Fruit fly (Drosophila melanogaster) whole organism, prepupa: ENCODE results near the gene Osi16.
A peak's percentile ranks its signal among the peaks of the same experiment; 100 is the strongest.

Experiments
- CG10631 ChIP-seq: fragments of 200-800 bp; sonication (Bioruptor generic); optimal IDR thresholded peaks from 2 replicates; lab custom pipeline; 2016; ENCODE audit warnings: missing biosample characterization, missing genetic modification characterization
- CG11762 ChIP-seq: fragments of 200-800 bp; sonication (Bioruptor generic); optimal IDR thresholded peaks from 3 replicates; lab custom pipeline; 2016; ENCODE audit warnings: missing biosample characterization, missing genetic modification characterization; ENCODE audit not compliant: insufficient read depth
- CG11902 ChIP-seq: fragments of 200-800 bp; sonication (Bioruptor generic); optimal IDR thresholded peaks from 3 replicates; lab custom pipeline; 2016; ENCODE audit warnings: missing biosample characterization, missing genetic modification characterization
- CG15336 ChIP-seq: fragments of 200-800 bp; sonication (Bioruptor generic); IDR thresholded peaks from 2 replicates; pipeline ENCODE4 v1.3.6; 2022; ENCODE audit warnings: missing biosample characterization, missing genetic modification characterization
- CG1621 ChIP-seq: fragments of 200-800 bp; sonication (Bioruptor generic); optimal IDR thresholded peaks from 3 replicates; lab custom pipeline; 2018; ENCODE audit warnings: missing biosample characterization, mild to moderate bottlenecking, missing genetic modification characterization
- CG16779 ChIP-seq: fragments of 200-800 bp; sonication (Bioruptor generic); optimal IDR thresholded peaks from 3 replicates; lab custom pipeline; 2017; ENCODE audit warnings: missing biosample characterization, mild to moderate bottlenecking, missing genetic modification characterization
- CG3032 ChIP-seq: fragments of 200-800 bp; optimal IDR thresholded peaks from 2 replicates; lab custom pipeline; 2019; ENCODE audit warnings: missing biosample characterization, mild to moderate bottlenecking, missing genetic modification characterization, moderate library complexity
- CG31627 ChIP-seq: fragments of 200-800 bp; sonication (Bioruptor generic); optimal IDR thresholded peaks from 3 replicates; lab custom pipeline; 2016; ENCODE audit warnings: missing biosample characterization, missing genetic modification characterization
- CG32006 ChIP-seq: fragments of 200-800 bp; sonication (Bioruptor generic); optimal IDR thresholded peaks from 3 replicates; lab custom pipeline; 2017; ENCODE audit warnings: missing biosample characterization, mild to moderate bottlenecking, missing genetic modification characterization
- CG3919 ChIP-seq: fragments of 200-800 bp; sonication (Bioruptor generic); optimal IDR thresholded peaks from 3 replicates; lab custom pipeline; 2016; ENCODE audit warnings: missing biosample characterization, missing genetic modification characterization
- CG4318 ChIP-seq: fragments of 200-800 bp; sonication (Bioruptor generic); optimal IDR thresholded peaks from 3 replicates; lab custom pipeline; 2017; ENCODE audit warnings: missing biosample characterization, mild to moderate bottlenecking, missing genetic modification characterization
- CG6163 ChIP-seq: fragments of 200-800 bp; sonication (Bioruptor generic); IDR thresholded peaks from 3 replicates; pipeline ENCODE4 v1.3.6; 2022; ENCODE audit warnings: missing biosample characterization, missing genetic modification characterization
- CG6276 ChIP-seq: fragments of 200-800 bp; sonication (Bioruptor generic); optimal IDR thresholded peaks from 2 replicates; lab custom pipeline; 2017; ENCODE audit warnings: missing biosample characterization, mild to moderate bottlenecking, missing genetic modification characterization
- CG6792 ChIP-seq: fragments of 200-800 bp; sonication (Bioruptor generic); optimal IDR thresholded peaks from 3 replicates; lab custom pipeline; 2016; ENCODE audit warnings: missing biosample characterization, missing genetic modification characterization
- CG7368 ChIP-seq: fragments of 200-800 bp; sonication (Bioruptor generic); optimal IDR thresholded peaks from 3 replicates; lab custom pipeline; 2016; ENCODE audit warnings: missing biosample characterization, missing genetic modification characterization
- CG8119 ChIP-seq: fragments of 200-800 bp; sonication (Bioruptor generic); IDR thresholded peaks from 3 replicates; pipeline ENCODE4 v1.3.6; 2022; ENCODE audit warnings: missing biosample characterization, missing genetic modification characterization
- CG8319 ChIP-seq: fragments of 200-800 bp; sonication (Bioruptor generic); optimal IDR thresholded peaks from 3 replicates; lab custom pipeline; 2016; ENCODE audit warnings: missing biosample characterization, missing genetic modification characterization
- Eip75B ChIP-seq: fragments of 200-800 bp; sonication (Bioruptor generic); optimal IDR thresholded peaks from 3 replicates; lab custom pipeline; 2016; ENCODE audit warnings: missing biosample characterization, missing genetic modification characterization
- Eip78C ChIP-seq: fragments of 200-800 bp; sonication (Bioruptor generic); peaks from one replicate; lab custom pipeline; 2016; ENCODE audit warnings: missing biosample characterization, missing genetic modification characterization
- Ets96B ChIP-seq: fragments of 200-800 bp; optimal IDR thresholded peaks from 2 replicates; lab custom pipeline; 2019; ENCODE audit warnings: missing biosample characterization, mild to moderate bottlenecking, missing genetic modification characterization, moderate library complexity
- Hr39 ChIP-seq: fragments of 200-800 bp; sonication (Bioruptor generic); optimal IDR thresholded peaks from 2 replicates; lab custom pipeline; 2016; ENCODE audit warnings: missing biosample characterization, missing genetic modification characterization
- Hr4 ChIP-seq: fragments of 200-800 bp; sonication (Bioruptor generic); optimal IDR thresholded peaks from 3 replicates; lab custom pipeline; 2016; ENCODE audit warnings: missing biosample characterization, missing genetic modification characterization
- Lpt ChIP-seq: fragments of 200-800 bp; sonication (Bioruptor generic); optimal IDR thresholded peaks from 3 replicates; lab custom pipeline; 2016; ENCODE audit warnings: missing biosample characterization, missing genetic modification characterization
- Met ChIP-seq: fragments of 200-800 bp; sonication (Bioruptor generic); optimal IDR thresholded peaks from 3 replicates; lab custom pipeline; 2016; ENCODE audit warnings: missing biosample characterization, missing genetic modification characterization
- OdsH ChIP-seq: fragments of 200-800 bp; sonication (Bioruptor generic); optimal IDR thresholded peaks from 3 replicates; lab custom pipeline; 2016; ENCODE audit warnings: missing biosample characterization, missing genetic modification characterization
- Smox ChIP-seq: fragments of 200-800 bp; sonication (Bioruptor generic); optimal IDR thresholded peaks from 3 replicates; lab custom pipeline; 2016; ENCODE audit warnings: missing biosample characterization, missing genetic modification characterization
- Sox102F ChIP-seq: fragments of 200-800 bp; sonication (Bioruptor generic); optimal IDR thresholded peaks from 2 replicates; lab custom pipeline; 2016; ENCODE audit warnings: missing biosample characterization, mild to moderate bottlenecking, missing genetic modification characterization
- achi ChIP-seq: fragments of 200-800 bp; sonication (Bioruptor generic); optimal IDR thresholded peaks from 3 replicates; lab custom pipeline; 2016; ENCODE audit warnings: missing biosample characterization, missing genetic modification characterization
- acj6 ChIP-seq: fragments of 200-800 bp; sonication (Bioruptor generic); optimal IDR thresholded peaks from 3 replicates; lab custom pipeline; 2016; ENCODE audit warnings: missing biosample characterization, missing genetic modification characterization
- cyc ChIP-seq: fragments of 200-800 bp; sonication (Bioruptor generic); optimal IDR thresholded peaks from 3 replicates; lab custom pipeline; 2016; ENCODE audit warnings: missing biosample characterization, missing genetic modification characterization
- dac ChIP-seq: fragments of 200-800 bp; sonication (Bioruptor generic); optimal IDR thresholded peaks from 2 replicates; lab custom pipeline; 2017; ENCODE audit warnings: missing biosample characterization, mild to moderate bottlenecking, missing genetic modification characterization
- eg ChIP-seq: fragments of 200-800 bp; sonication (Bioruptor generic); IDR thresholded peaks from 3 replicates; pipeline ENCODE4 v1.3.6; 2022; ENCODE audit warnings: missing biosample characterization, missing genetic modification characterization
- esn ChIP-seq: fragments of 200-800 bp; sonication (Bioruptor generic); optimal IDR thresholded peaks from 2 replicates; lab custom pipeline; 2016; ENCODE audit warnings: missing biosample characterization, mild to moderate bottlenecking, missing genetic modification characterization, moderate library complexity
- fd59A ChIP-seq: fragments of 200-800 bp; sonication (Bioruptor generic); optimal IDR thresholded peaks from 2 replicates; lab custom pipeline; 2017; ENCODE audit warnings: missing biosample characterization, mild to moderate bottlenecking, missing genetic modification characterization, missing genetic modification reagents
- fd85E ChIP-seq: fragments of 200-800 bp; sonication (Bioruptor generic); optimal IDR thresholded peaks from 3 replicates; lab custom pipeline; 2016; ENCODE audit warnings: missing biosample characterization, missing genetic modification characterization
- fkh ChIP-seq: fragments of 200-800 bp; sonication (Bioruptor generic); optimal IDR thresholded peaks from 3 replicates; lab custom pipeline; 2017; ENCODE audit warnings: missing biosample characterization, mild to moderate bottlenecking, missing genetic modification characterization, moderate library complexity
- lz ChIP-seq: fragments of 200-800 bp; sonication (Bioruptor generic); optimal IDR thresholded peaks from 3 replicates; lab custom pipeline; 2016; ENCODE audit warnings: missing biosample characterization, missing genetic modification characterization
- net ChIP-seq: fragments of 200-800 bp; sonication (Bioruptor generic); optimal IDR thresholded peaks from 3 replicates; lab custom pipeline; 2016; ENCODE audit warnings: missing biosample characterization, missing genetic modification characterization
- pdm3 ChIP-seq: fragments of 200-800 bp; sonication (Bioruptor generic); optimal IDR thresholded peaks from 3 replicates; lab custom pipeline; 2016; ENCODE audit warnings: missing biosample characterization, missing genetic modification characterization
- salr ChIP-seq, 2 experiments: fragments of 200-800 bp; sonication (Bioruptor generic); optimal IDR thresholded peaks; 3 replicates each; lab custom pipeline; 2016 to 2018; ENCODE audit warnings: missing biosample characterization in 2 of 2, missing genetic modification characterization in 2 of 2, mild to moderate bottlenecking in 1 of 2
- spab ChIP-seq: fragments of 200-800 bp; sonication (Bioruptor generic); optimal IDR thresholded peaks from 2 replicates; lab custom pipeline; 2017; ENCODE audit warnings: missing biosample characterization, mild to moderate bottlenecking, missing genetic modification characterization, missing genetic modification reagents
- ss ChIP-seq, 2 experiments: fragments of 200-800 bp; sonication (Bioruptor generic); optimal IDR thresholded peaks; 2 replicates in 1 of 2; 3 replicates in 1 of 2; lab custom pipeline; 2017 to 2018; ENCODE audit warnings: mild to moderate bottlenecking in 2 of 2, missing biosample characterization in 2 of 2, missing genetic modification characterization in 2 of 2, moderate library complexity in 1 of 2
- svp ChIP-seq: fragments of 200-800 bp; sonication (Bioruptor generic); peaks from one replicate; lab custom pipeline; 2016; ENCODE audit warnings: missing biosample characterization, missing genetic modification characterization

Osi16 gene

DNA sequence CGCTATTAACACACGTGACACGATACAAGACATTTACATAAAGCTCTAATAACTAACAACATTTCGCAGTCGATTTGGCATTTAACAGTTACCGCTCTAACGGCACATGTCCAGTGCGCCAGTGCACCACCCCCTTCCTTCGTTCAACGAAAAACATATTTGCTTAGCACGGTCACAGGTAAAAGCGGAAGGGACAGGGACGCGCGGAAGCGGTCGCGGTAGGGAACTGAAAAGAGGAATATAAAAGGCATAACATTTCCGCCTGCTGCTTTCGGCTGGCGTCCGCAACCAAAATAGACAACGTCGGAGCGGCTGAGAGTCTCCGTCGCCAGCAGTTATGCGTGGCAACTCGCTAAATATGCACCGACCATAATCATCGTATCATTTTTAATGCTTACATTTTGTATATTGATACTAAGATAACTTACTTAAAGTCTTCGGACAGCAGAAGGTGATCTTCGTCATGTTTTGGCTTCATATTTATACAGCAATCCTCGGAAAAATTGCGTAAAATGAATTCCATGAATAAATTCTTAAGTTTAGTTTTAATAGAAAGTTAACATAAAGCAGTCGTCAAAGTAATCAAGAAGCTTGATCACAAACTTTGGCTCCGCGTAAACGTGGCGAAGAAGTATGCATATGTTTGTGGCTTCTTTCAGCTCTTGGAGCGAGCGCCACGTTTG, 46.8 kb downstream of the Osi16 start (continued):
- TF ChIP-seq Eip75B (GFP tag; lab: Kevin White, UChicago): peak; percentile 4
- TF ChIP-seq CG1621: no peak
- peak; percentile 37 for TF ChIP-seq dac (GFP tag; lab: Kevin White, UChicago)
- TF ChIP-seq fkh (GFP tag; lab: Kevin White, UChicago): peak; percentile 38
- peak; percentile 9 for TF ChIP-seq Hr39 (GFP tag; lab: Kevin White, UChicago)
- TF ChIP-seq CG3032: peak; percentile 42
- TF ChIP-seq spab: no peak
- TF ChIP-seq CG8119 (GFP tag; lab: Robert Waterston, UW): peak; percentile 69
- no peak for TF ChIP-seq ss (GFP tag; optimal IDR thresholded peaks at IDR 0.05; lab: Kevin White, UChicago)
- peak; percentile 73 for TF ChIP-seq CG15336 (GFP tag; lab: Robert Waterston, UW)
- TF ChIP-seq salr (GFP tag; optimal IDR thresholded peaks at IDR 0.05; lab: Kevin White, UChicago): peak in 1 of 2 experiments; percentile 54
- TF ChIP-seq CG3919 (GFP tag; lab: Kevin White, UChicago): peak; percentile 24
- no peak for TF ChIP-seq CG8319 (GFP tag; lab: Kevin White, UChicago)
- peak; percentile 52 for TF ChIP-seq OdsH (GFP tag; lab: Kevin White, UChicago)

DNA sequence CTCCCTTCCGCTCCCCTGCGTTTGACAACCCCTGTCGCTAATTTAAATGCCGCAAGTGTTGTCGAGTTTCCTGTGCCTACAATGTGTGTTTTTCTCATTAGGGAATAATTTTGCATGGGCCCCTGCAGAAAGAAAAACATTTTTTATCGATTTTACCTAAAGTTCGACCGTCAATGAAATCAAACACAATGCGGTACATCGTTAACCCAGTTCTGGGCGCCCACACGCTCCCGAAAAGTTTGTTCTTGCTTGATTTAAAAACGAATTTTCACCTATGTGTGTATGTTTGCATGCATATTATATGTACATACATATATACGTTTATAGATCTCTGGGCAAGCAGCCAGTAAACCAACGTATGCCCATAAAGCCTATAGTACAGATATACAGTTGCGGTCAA, 47.4 kb downstream of the Osi16 start:
- TF ChIP-seq CG3919 (GFP tag; lab: Kevin White, UChicago): no peak
- no peak for TF ChIP-seq CG10631 (GFP tag; lab: Kevin White, UChicago)
- no peak for TF ChIP-seq Smox
- no peak for TF ChIP-seq Eip78C (GFP tag; lab: Kevin White, UChicago)
- TF ChIP-seq Hr39 (GFP tag; lab: Kevin White, UChicago): no peak
- TF ChIP-seq lz (GFP tag; lab: Kevin White, UChicago): no peak
- no peak for TF ChIP-seq CG15336 (GFP tag; lab: Robert Waterston, UW)
- TF ChIP-seq Met (GFP tag; lab: Kevin White, UChicago): no peak
- no peak for TF ChIP-seq CG31627 (GFP tag; lab: Kevin White, UChicago)
- TF ChIP-seq CG7368 (GFP tag; lab: Kevin White, UChicago): no peak
- TF ChIP-seq pdm3 (GFP tag; lab: Kevin White, UChicago): no peak
- no peak for TF ChIP-seq acj6 (GFP tag; lab: Kevin White, UChicago)
- no peak for TF ChIP-seq eg (GFP tag; lab: Robert Waterston, UW)
- TF ChIP-seq Lpt (GFP tag; lab: Kevin White, UChicago): no peak

dm6 chr3R:6352893-6353623, 48.0 kb downstream of the Osi16 start:
- TF ChIP-seq achi (GFP tag; lab: Kevin White, UChicago) (peak; percentile 37), lz (GFP tag; lab: Kevin White, UChicago) (peak; percentile 18), CG6792 (GFP tag; lab: Kevin White, UChicago) (peak; percentile 13), CG4318 (GFP tag; lab: Kevin White, UChicago) (peak; percentile 47), CG3032 (peak; percentile 11), Hr39 (GFP tag; lab: Kevin White, UChicago) (peak; percentile 26), pdm3 (GFP tag; lab: Kevin White, UChicago) (peak; percentile 64), CG11762 (GFP tag; lab: Kevin White, UChicago) (peak; percentile 20), fd85E (no peak), CG32006 (GFP tag; lab: Kevin White, UChicago) (peak; percentile 80), CG16779 (no peak), OdsH (GFP tag; lab: Kevin White, UChicago) (peak; percentile 57), CG11902 (GFP tag; lab: Kevin White, UChicago) (no peak), Sox102F (GFP tag; lab: Kevin White, UChicago) (peak; percentile 7), fd59A (GFP tag; lab: Kevin White, UChicago) (peak; percentile 54), net (GFP tag; lab: Kevin White, UChicago) (peak; percentile 31), Hr4 (GFP tag; lab: Kevin White, UChicago) (peak; percentile 63), cyc (GFP tag; lab: Kevin White, UChicago) (no peak), esn (GFP tag; lab: Kevin White, UChicago) (peak; percentile 42), CG8319 (GFP tag; lab: Kevin White, UChicago) (no peak), Smox (peak; percentile 22), Eip75B (GFP tag; lab: Kevin White, UChicago) (peak; percentile 48), CG10631 (GFP tag; lab: Kevin White, UChicago) (peak; percentile 35), Ets96B (tag; lab: Kevin White, UChicago) (peak; percentile 39), CG6163 (GFP tag; lab: Robert Waterston, UW) (no peak), salr (GFP tag; optimal IDR thresholded peaks at IDR 0.05; lab: Kevin White, UChicago) (peak in 1 of 2 experiments; percentile 49), CG7368 (GFP tag; lab: Kevin White, UChicago) (no peak), Lpt (GFP tag; lab: Kevin White, UChicago) (peak; percentile 34), fkh (GFP tag; lab: Kevin White, UChicago) (peak; percentile 69), CG6276 (peak; percentile 64), ss (GFP tag; optimal IDR thresholded peaks at IDR 0.05; lab: Kevin White, UChicago) (peak in 1 of 2 experiments; percentile 5), svp (GFP tag; lab: Kevin White, UChicago) (no peak)
